Worm (Caenorhabditis elegans) whole organism, L2 larva: ENCODE measurements around the gene atg-18.

Experiments used
- C34F6.9 ChIP-seq: fragments of 150-350 bp; optimal IDR thresholded peaks from 2 replicates; lab custom pipeline; 2014; ENCODE audit warnings: missing biosample characterization, missing genetic modification characterization
- F13H6.1 ChIP-seq: sonication (generic microtip); optimal IDR thresholded peaks from 2 replicates; lab custom pipeline; 2016; ENCODE audit warnings: missing genetic modification characterization, missing compliant biosample characterization
- Y55F3AM.14 ChIP-seq: fragments of 200-800 bp; sonication (Bioruptor generic); optimal IDR thresholded peaks from 2 replicates; lab custom pipeline; 2018; ENCODE audit warnings: mild to moderate bottlenecking, missing genetic modification characterization, missing compliant biosample characterization
- ZK546.5 ChIP-seq: sonication (generic microtip); optimal IDR thresholded peaks from 2 replicates; lab custom pipeline; 2017; ENCODE audit warnings: missing biosample characterization, missing genetic modification characterization
- aly-2 ChIP-seq: fragments of 150-350 bp; optimal IDR thresholded peaks from 2 replicates; lab custom pipeline; 2014; ENCODE audit warnings: missing biosample characterization, missing genetic modification characterization
- blmp-1 ChIP-seq: sonication (generic microtip); optimal IDR thresholded peaks from 2 replicates; lab custom pipeline; 2017; ENCODE audit warnings: missing genetic modification characterization, mild to moderate bottlenecking, missing compliant biosample characterization, antibody characterized with exemption, moderate library complexity; ENCODE audit not compliant: insufficient read depth
- ceh-16 ChIP-seq: fragments of 150-350 bp; optimal IDR thresholded peaks from 2 replicates; lab custom pipeline; 2014; ENCODE audit warnings: missing biosample characterization, missing genetic modification characterization
- ceh-82 ChIP-seq: fragments of 150-350 bp; optimal IDR thresholded peaks from 2 replicates; lab custom pipeline; 2014; ENCODE audit warnings: missing biosample characterization, missing genetic modification characterization
- crh-2 ChIP-seq: sonication (generic microtip); optimal IDR thresholded peaks from 2 replicates; lab custom pipeline; 2017; ENCODE audit warnings: missing biosample characterization, missing genetic modification characterization
- dmd-4 ChIP-seq: sonication (generic microtip); optimal IDR thresholded peaks from 2 replicates; lab custom pipeline; 2017; ENCODE audit warnings: missing biosample characterization, missing genetic modification characterization
- gmeb-1 ChIP-seq: fragments of 150-350 bp; optimal IDR thresholded peaks from 2 replicates; lab custom pipeline; 2014; ENCODE audit warnings: missing biosample characterization, missing genetic modification characterization
- lin-11 ChIP-seq: fragments of 150-350 bp; sonication (generic microtip); optimal IDR thresholded peaks from 2 replicates; lab custom pipeline; 2014; ENCODE audit warnings: missing biosample characterization, missing genetic modification characterization, inconsistent platforms, mixed read lengths
- lin-13 ChIP-seq: fragments of 150-350 bp; optimal IDR thresholded peaks from 2 replicates; lab custom pipeline; 2014; ENCODE audit warnings: missing biosample characterization, missing genetic modification reagents, missing genetic modification characterization
- lsy-2 ChIP-seq, 2 experiments: fragments of 150-350 bp in 1 of 2; sonication (generic microtip) in 1 of 2; optimal IDR thresholded peaks; 2 replicates each; lab custom pipeline; 2014 to 2017; ENCODE audit warnings: missing biosample characterization in 2 of 2, missing genetic modification characterization in 2 of 2
- mab-5 ChIP-seq: fragments of 150-350 bp; optimal IDR thresholded peaks from 2 replicates; lab custom pipeline; 2014; ENCODE audit warnings: missing biosample characterization, missing genetic modification characterization
- mbf-1 ChIP-seq: sonication (generic microtip); optimal IDR thresholded peaks from 2 replicates; lab custom pipeline; 2017; ENCODE audit warnings: missing biosample characterization, missing genetic modification characterization
- nhr-129 ChIP-seq: fragments of 150-350 bp; optimal IDR thresholded peaks from 2 replicates; lab custom pipeline; 2014; ENCODE audit warnings: missing biosample characterization, missing genetic modification characterization
- nhr-21 ChIP-seq: fragments of 150-350 bp; optimal IDR thresholded peaks from 2 replicates; lab custom pipeline; 2014; ENCODE audit warnings: missing biosample characterization, missing genetic modification characterization
- nhr-25 ChIP-seq: fragments of 150-350 bp; sonication (generic microtip); optimal IDR thresholded peaks from 3 replicates; lab custom pipeline; 2014; ENCODE audit warnings: missing biosample characterization, missing genetic modification characterization
- nhr-6 ChIP-seq: fragments of 150-350 bp; optimal IDR thresholded peaks from 2 replicates; lab custom pipeline; 2014; ENCODE audit warnings: missing biosample characterization, missing genetic modification characterization
- nhr-77 ChIP-seq: fragments of 150-350 bp; optimal IDR thresholded peaks from 2 replicates; lab custom pipeline; 2014; ENCODE audit warnings: missing biosample characterization, missing genetic modification characterization
- sem-4 ChIP-seq: fragments of 150-350 bp; optimal IDR thresholded peaks from 2 replicates; lab custom pipeline; 2014; ENCODE audit warnings: missing biosample characterization, missing genetic modification reagents, missing genetic modification characterization
- sma-3 ChIP-seq: sonication (generic microtip); optimal IDR thresholded peaks from 2 replicates; lab custom pipeline; 2016; ENCODE audit warnings: missing genetic modification reagents, missing genetic modification characterization, missing compliant biosample characterization
- sma-9 ChIP-seq, 2 experiments: fragments of 150-350 bp in 1 of 2; sonication (generic microtip) in 1 of 2; optimal IDR thresholded peaks; 2 replicates each; lab custom pipeline; 2014 to 2016; ENCODE audit warnings: missing genetic modification characterization in 2 of 2, mild to moderate bottlenecking in 1 of 2, missing biosample characterization in 1 of 2, missing compliant biosample characterization in 1 of 2, missing genetic modification reagents in 1 of 2, moderate library complexity in 1 of 2
- snpc-4 ChIP-seq: fragments of 150-350 bp; optimal IDR thresholded peaks from 2 replicates; lab custom pipeline; 2014; ENCODE audit warnings: missing biosample characterization, missing genetic modification characterization
- unc-39 ChIP-seq: fragments of 150-350 bp; optimal IDR thresholded peaks from 2 replicates; lab custom pipeline; 2014; ENCODE audit warnings: missing biosample characterization, missing genetic modification characterization
- unc-55 ChIP-seq: fragments of 150-350 bp; sonication (generic microtip); optimal IDR thresholded peaks from 3 replicates; lab custom pipeline; 2014; ENCODE audit warnings: missing biosample characterization, missing genetic modification reagents, missing genetic modification characterization
- unc-62 ChIP-seq: fragments of 150-350 bp; optimal IDR thresholded peaks from 2 replicates; lab custom pipeline; 2014; ENCODE audit warnings: missing biosample characterization, missing genetic modification reagents, missing genetic modification characterization
- zag-1 ChIP-seq: fragments of 150-350 bp; optimal IDR thresholded peaks from 2 replicates; lab custom pipeline; 2014; ENCODE audit warnings: missing biosample characterization, missing genetic modification characterization
- ztf-1 ChIP-seq: fragments of 200-800 bp; sonication (Bioruptor generic); conservative IDR thresholded peaks from 2 replicates; pipeline ENCODE4 v1.3.6; 2022; ENCODE audit warnings: missing genetic modification characterization, missing compliant biosample characterization
- ztf-11 ChIP-seq: sonication (generic microtip); optimal IDR thresholded peaks from 2 replicates; lab custom pipeline; 2017; ENCODE audit warnings: missing biosample characterization, missing genetic modification characterization

Gene atg-18

DNA sequence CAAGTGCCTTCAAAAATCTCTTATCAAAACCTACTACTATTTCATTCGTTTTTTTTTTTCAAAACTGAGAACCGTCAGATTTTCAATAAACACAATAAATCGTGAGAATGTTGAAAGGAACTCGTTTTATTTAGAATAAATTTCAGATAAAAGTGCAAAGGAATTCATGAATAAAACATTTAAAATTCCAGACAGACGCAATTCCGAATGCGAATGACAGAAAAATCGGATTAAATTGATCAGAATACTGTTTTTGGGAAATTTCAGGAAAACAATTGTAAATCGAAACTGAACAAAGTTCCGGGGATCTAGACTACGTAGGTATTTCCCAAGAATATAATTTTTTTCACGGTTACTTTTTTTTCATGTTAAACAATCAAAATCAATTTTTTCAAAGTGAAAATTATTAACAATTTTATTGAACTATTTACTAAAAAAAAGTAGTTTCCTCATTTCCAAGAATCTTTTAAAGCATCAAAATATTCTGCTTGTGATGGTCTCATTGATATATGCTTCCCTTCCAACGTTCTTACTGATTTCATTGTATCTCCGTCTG is 40.5 kb upstream of the atg-18 start:
- peak; percentile 7 for TF ChIP-seq nhr-25 (tag; lab: Kevin White, UChicago)
- TF ChIP-seq unc-62 (GFP tag; lab: Kevin White, UChicago): no peak

DNA sequence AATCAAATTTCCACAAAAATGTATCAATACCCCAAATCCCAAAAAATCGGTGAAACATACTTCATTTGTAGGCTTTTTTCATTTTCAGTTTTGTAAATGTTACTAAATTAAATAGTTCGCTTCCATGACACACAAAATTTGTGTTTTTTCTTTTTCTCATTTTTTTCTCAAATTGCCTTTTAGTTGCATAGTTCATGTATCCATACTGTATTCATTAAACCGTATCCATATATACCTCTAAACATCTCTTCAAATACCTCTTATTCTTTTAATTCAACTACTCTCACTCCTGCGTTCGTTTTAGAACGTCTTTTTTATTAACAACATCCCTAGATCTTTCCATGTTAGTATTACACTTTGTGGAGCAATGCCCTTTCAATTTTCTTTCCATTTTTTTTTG is 39.6 kb upstream of the atg-18 start:
- no peak for TF ChIP-seq F13H6.1 (tag; lab: Kevin White, UChicago)
- TF ChIP-seq nhr-25 (tag; lab: Kevin White, UChicago): peak; percentile 31
- TF ChIP-seq, all 48 proteins: peak for 1

DNA sequence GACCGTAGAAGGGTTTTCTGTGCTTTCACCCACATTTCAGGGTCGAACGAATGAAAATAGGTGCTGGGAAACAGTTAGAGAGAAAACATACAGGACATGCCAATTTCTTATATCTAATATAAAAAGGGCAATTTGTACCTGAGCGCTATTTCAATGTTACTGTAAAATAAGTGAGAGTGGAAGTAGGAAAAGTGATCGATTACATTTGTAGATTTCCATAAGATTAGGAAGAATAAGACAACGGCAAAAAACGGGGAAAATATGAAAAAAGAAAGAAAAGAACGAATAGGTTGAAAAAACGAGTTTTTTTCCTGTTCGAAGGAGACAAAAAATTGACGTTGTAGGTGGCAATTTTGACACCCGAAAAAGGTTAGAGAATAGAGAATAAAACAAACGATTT is 37.1 kb upstream of the atg-18 start:
- TF ChIP-seq nhr-21 (tag; lab: Kevin White, UChicago) (no peak), blmp-1 (tag; lab: Kevin White, UChicago) (peak; percentile 93), nhr-25 (tag; lab: Kevin White, UChicago) (peak; percentile 65), ceh-16 (tag; lab: Kevin White, UChicago) (peak; percentile 47), nhr-129 (tag; lab: Kevin White, UChicago) (no peak)
- TF ChIP-seq, all 48 proteins: peak for 3

DNA sequence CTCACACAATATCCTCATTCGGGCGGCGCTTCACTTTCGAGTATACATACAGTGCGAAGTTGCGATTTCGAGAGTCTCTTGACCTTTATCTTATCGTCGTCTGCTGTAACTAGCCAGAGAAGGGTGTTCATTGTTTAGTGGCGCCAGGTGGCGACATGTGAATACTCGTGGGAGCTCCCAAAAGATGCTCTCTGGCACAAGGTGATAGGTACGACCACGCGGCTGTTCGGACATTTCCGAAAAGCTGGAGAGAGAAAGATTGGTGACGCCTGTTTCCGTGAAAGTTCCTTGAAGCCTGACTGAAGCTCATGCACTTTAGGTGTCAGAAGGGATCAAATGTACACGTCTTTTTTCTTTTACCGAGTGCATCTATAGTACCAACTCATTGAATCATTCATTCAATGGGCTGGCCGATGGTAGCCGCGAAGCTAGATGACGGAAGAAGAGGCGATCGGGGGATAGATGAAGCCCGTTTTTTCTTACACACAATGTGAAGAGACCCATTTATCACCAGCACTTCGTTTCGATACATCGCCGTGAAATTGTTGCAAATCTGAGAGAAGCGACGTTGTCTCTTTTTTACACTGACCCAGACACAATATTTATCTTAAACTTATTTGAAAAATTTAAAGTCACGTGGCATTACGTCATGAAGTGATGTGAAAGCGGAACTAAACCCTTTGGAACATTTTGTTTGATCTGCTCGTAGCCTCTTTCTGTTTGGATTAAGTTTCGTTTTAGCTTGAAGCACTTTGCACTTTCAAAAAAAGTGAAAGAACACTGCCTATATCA is 36.3 kb upstream of the atg-18 start:
- no peak for TF ChIP-seq ceh-16 (tag; lab: Kevin White, UChicago)
- peak; percentile 78 for TF ChIP-seq sma-9 (GFP tag; optimal IDR thresholded peaks at IDR 0.05; lab: Kevin White, UChicago)
- no peak for TF ChIP-seq sma-9 (tag; optimal IDR thresholded peaks at IDR 0.05; lab: Kevin White, UChicago)
- peak; percentile 71 for TF ChIP-seq F13H6.1 (tag; lab: Kevin White, UChicago)
- TF ChIP-seq nhr-129 (tag; lab: Kevin White, UChicago): peak; percentile 33
- peak in 1 of 2 experiments; percentile 25 for TF ChIP-seq lsy-2 (tag; optimal IDR thresholded peaks at IDR 0.05; lab: Kevin White, UChicago)
- no peak for TF ChIP-seq unc-62 (GFP tag; lab: Kevin White, UChicago)

DNA sequence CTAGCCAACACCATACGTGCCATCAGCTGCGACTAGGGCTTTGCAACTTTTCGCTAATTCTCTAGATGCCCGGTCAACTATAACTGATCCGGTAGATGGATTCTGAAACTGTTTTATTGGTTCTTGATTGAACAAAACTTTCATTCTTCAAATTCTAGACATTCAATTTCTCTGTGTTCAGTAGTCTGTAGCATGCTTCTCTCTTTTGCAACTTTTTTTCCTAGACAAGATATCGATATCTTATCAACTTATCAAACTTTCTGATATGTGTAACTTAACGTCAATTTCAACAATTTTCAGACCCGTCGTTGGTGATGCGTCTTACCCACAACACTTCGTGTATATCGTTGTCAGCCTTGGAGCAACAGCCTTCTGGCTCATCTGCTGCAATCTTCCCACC is 34.6 kb upstream of the atg-18 start, which contains the start of gene ZC190.4:
Gene ZC190.4 (plus strand): TSS at position 301 of the 400 bp plus-strand sequence.
- no peak for TF ChIP-seq lin-11 (tag; lab: Kevin White, UChicago)
- TF ChIP-seq ZK546.5 (tag; lab: Kevin White, UChicago): no peak
- no peak for TF ChIP-seq C34F6.9 (tag; lab: Kevin White, UChicago)
- no peak for TF ChIP-seq ztf-1 (GFP tag; lab: Robert Waterston, UW)
- no peak for TF ChIP-seq nhr-77 (tag; lab: Kevin White, UChicago)
- TF ChIP-seq ceh-16 (tag; lab: Kevin White, UChicago): no peak
- TF ChIP-seq nhr-6 (tag; lab: Kevin White, UChicago): no peak
- TF ChIP-seq crh-2 (tag; lab: Kevin White, UChicago): no peak
- TF ChIP-seq unc-62 (GFP tag; lab: Kevin White, UChicago): no peak
- TF ChIP-seq sem-4 (tag; lab: Kevin White, UChicago): no peak
- no peak for TF ChIP-seq gmeb-1 (tag; lab: Kevin White, UChicago)
- no peak for TF ChIP-seq mab-5 (tag; lab: Kevin White, UChicago)

DNA sequence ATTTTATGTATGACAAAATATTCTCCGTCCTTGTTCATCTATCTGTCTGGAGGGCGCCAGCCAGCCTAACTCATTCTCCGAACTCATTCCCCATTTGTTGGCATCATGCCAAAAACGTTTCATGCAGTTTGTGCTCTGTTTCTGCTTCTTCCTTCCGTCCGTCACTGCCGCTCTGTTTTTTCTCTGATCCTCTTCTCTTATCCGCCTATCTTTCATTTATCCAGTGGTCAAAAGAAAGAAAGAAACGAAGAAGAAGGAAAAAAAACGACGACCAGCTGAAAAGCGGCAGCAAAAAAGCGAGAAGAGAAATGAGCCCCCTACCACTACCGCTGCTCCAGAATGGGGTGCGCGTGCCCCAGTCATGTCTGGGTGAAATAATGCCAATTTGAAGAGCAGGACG is 31.9 kb upstream of the atg-18 start:
- TF ChIP-seq dmd-4 (tag; lab: Kevin White, UChicago): no peak
- no peak for TF ChIP-seq sma-3 (GFP tag; lab: Kevin White, UChicago)
- peak; percentile 51 for TF ChIP-seq C34F6.9 (tag; lab: Kevin White, UChicago)
- TF ChIP-seq crh-2 (tag; lab: Kevin White, UChicago): no peak
- no peak for TF ChIP-seq blmp-1 (tag; lab: Kevin White, UChicago)
- TF ChIP-seq snpc-4 (tag; lab: Kevin White, UChicago): peak; percentile 6
- TF ChIP-seq aly-2 (tag; lab: Kevin White, UChicago): no peak
- no peak for TF ChIP-seq lin-13 (GFP tag; lab: Kevin White, UChicago)
- peak; percentile 40 for TF ChIP-seq unc-55 (GFP tag; lab: Kevin White, UChicago)
- peak; percentile 80 for TF ChIP-seq zag-1 (tag; lab: Kevin White, UChicago)
- peak; percentile 43 for TF ChIP-seq Y55F3AM.14
- TF ChIP-seq ceh-82 (tag; lab: Kevin White, UChicago): no peak
- TF ChIP-seq unc-39 (tag; lab: Kevin White, UChicago): no peak
- peak; percentile 43 for TF ChIP-seq sma-9 (GFP tag; optimal IDR thresholded peaks at IDR 0.05; lab: Kevin White, UChicago)
- no peak for TF ChIP-seq sma-9 (tag; optimal IDR thresholded peaks at IDR 0.05; lab: Kevin White, UChicago)
- peak; percentile 40 for TF ChIP-seq nhr-129 (tag; lab: Kevin White, UChicago)
- TF ChIP-seq mbf-1 (tag; lab: Kevin White, UChicago): no peak
- TF ChIP-seq sem-4 (tag; lab: Kevin White, UChicago): peak; percentile 36
- TF ChIP-seq lsy-2 (tag; optimal IDR thresholded peaks at IDR 0.05; lab: Kevin White, UChicago): peak in 1 of 2 experiments; percentile 29
- TF ChIP-seq F13H6.1 (tag; lab: Kevin White, UChicago): peak; percentile 57
- TF ChIP-seq ztf-11 (tag; lab: Kevin White, UChicago): no peak
